Worm (Caenorhabditis elegans) whole organism, L3 larva: Measurements from ENCODE around the gene kcnl-1.

Experiments used
- ceh-28 ChIP-seq: fragments of 150-350 bp; optimal IDR thresholded peaks from 2 replicates; lab custom pipeline; 2014; ENCODE audit warnings: missing biosample characterization, missing genetic modification reagents, missing genetic modification characterization
- egl-27 ChIP-seq: sonication (generic microtip); optimal IDR thresholded peaks from 4 replicates; lab custom pipeline; 2017; ENCODE audit warnings: missing biosample characterization, missing genetic modification reagents, missing genetic modification characterization
- egl-5 ChIP-seq: fragments of 150-350 bp; optimal IDR thresholded peaks from 2 replicates; lab custom pipeline; 2017; ENCODE audit warnings: missing biosample characterization, missing genetic modification reagents, missing genetic modification characterization, inconsistent platforms
- elt-1 ChIP-seq: fragments of 150-350 bp; optimal IDR thresholded peaks from 2 replicates; lab custom pipeline; 2014; ENCODE audit warnings: missing biosample characterization, missing genetic modification characterization
- elt-2 ChIP-seq: sonication (generic microtip); optimal IDR thresholded peaks from 2 replicates; lab custom pipeline; 2016; ENCODE audit warnings: missing genetic modification reagents, mild to moderate bottlenecking, missing genetic modification characterization, missing compliant biosample characterization
- lin-39 ChIP-seq: fragments of 150-350 bp; optimal IDR thresholded peaks from 2 replicates; lab custom pipeline; 2018; ENCODE audit warnings: missing biosample characterization, missing genetic modification reagents, missing genetic modification characterization
- lsy-12 ChIP-seq: sonication (generic microtip); optimal IDR thresholded peaks from 2 replicates; lab custom pipeline; 2016; ENCODE audit warnings: mild to moderate bottlenecking, missing genetic modification characterization, missing compliant biosample characterization
- mdl-1 ChIP-seq: fragments of 150-350 bp; optimal IDR thresholded peaks from 2 replicates; lab custom pipeline; 2014; ENCODE audit warnings: missing biosample characterization, missing genetic modification characterization
- nhr-12 ChIP-seq: fragments of 150-350 bp; optimal IDR thresholded peaks from 2 replicates; lab custom pipeline; 2014; ENCODE audit warnings: missing biosample characterization, missing genetic modification characterization
- nhr-23 ChIP-seq: fragments of 150-350 bp; optimal IDR thresholded peaks from 2 replicates; lab custom pipeline; 2014; ENCODE audit warnings: missing biosample characterization, missing genetic modification reagents, missing genetic modification characterization
- snpc-4 ChIP-seq: fragments of 150-350 bp; optimal IDR thresholded peaks from 2 replicates; lab custom pipeline; 2014; ENCODE audit warnings: missing biosample characterization, missing genetic modification characterization
- tbx-2 ChIP-seq: sonication (generic microtip); optimal IDR thresholded peaks from 2 replicates; lab custom pipeline; 2016; ENCODE audit warnings: mild to moderate bottlenecking, missing genetic modification characterization, missing compliant biosample characterization
- zag-1 ChIP-seq: fragments of 150-350 bp; optimal IDR thresholded peaks from 2 replicates; lab custom pipeline; 2014; ENCODE audit warnings: missing biosample characterization, missing genetic modification characterization

- no peak for TF ChIP-seq ceh-28
- TF ChIP-seq zag-1 (tag; lab: Kevin White, UChicago), result no peak
- no peak for TF ChIP-seq egl-27 (tag; lab: Kevin White, UChicago)
- no peak for TF ChIP-seq elt-2 (tag; lab: Kevin White, UChicago)
- TF ChIP-seq tbx-2, result no peak
- TF ChIP-seq nhr-23, result no peak
- TF ChIP-seq lsy-12, result no peak
- no peak for TF ChIP-seq lin-39 (tag; lab: Kevin White, UChicago)
- no peak for TF ChIP-seq nhr-12 (tag; lab: Kevin White, UChicago)
- no peak for TF ChIP-seq elt-1 (tag; lab: Kevin White, UChicago)
- TF ChIP-seq mdl-1 (tag; lab: Kevin White, UChicago), result no peak
- TF ChIP-seq snpc-4 (tag; lab: Kevin White, UChicago), result no peak
- no peak for TF ChIP-seq egl-5 (tag; lab: Kevin White, UChicago)
Observed at ce11 chrV:19629544-19629943, 64.4 kb downstream of the kcnl-1 start.
